Fruit fly (Drosophila melanogaster) whole organism, embryonic: ENCODE results near the gene jet.

Source experiments
- Antp ChIP-seq: fragments of 200-800 bp; sonication (Bioruptor generic); optimal IDR thresholded peaks from 3 replicates; lab custom pipeline; 2016; ENCODE audit warnings: missing biosample characterization, missing genetic modification characterization
- Bteb2 ChIP-seq: fragments of 200-800 bp; sonication (Bioruptor generic); optimal IDR thresholded peaks from 2 replicates; lab custom pipeline; 2016; ENCODE audit warnings: missing biosample characterization, missing genetic modification characterization
- CG10366 ChIP-seq: fragments of 200-800 bp; sonication (Bioruptor generic); IDR thresholded peaks from 2 replicates; pipeline ENCODE4 v1.3.6; 2022; ENCODE audit warnings: missing biosample characterization, missing genetic modification characterization
- CG12155 ChIP-seq: fragments of 200-800 bp; sonication (Bioruptor generic); optimal IDR thresholded peaks from 3 replicates; lab custom pipeline; 2016; ENCODE audit warnings: missing biosample characterization, missing genetic modification characterization
- CG12219 ChIP-seq: fragments of 200-800 bp; sonication (Bioruptor generic); optimal IDR thresholded peaks from 3 replicates; lab custom pipeline; 2018; ENCODE audit warnings: missing biosample characterization, mild to moderate bottlenecking, missing genetic modification characterization
- CG13624 ChIP-seq: fragments of 200-800 bp; sonication (Bioruptor generic); optimal IDR thresholded peaks from 2 replicates; lab custom pipeline; 2016; ENCODE audit warnings: missing biosample characterization, missing genetic modification characterization
- CG1602 ChIP-seq: fragments of 200-800 bp; sonication (Bioruptor generic); optimal IDR thresholded peaks from 3 replicates; lab custom pipeline; 2016; ENCODE audit warnings: missing biosample characterization, missing genetic modification characterization
- CG1603 ChIP-seq: fragments of 200-800 bp; sonication (Bioruptor generic); optimal IDR thresholded peaks from 2 replicates; lab custom pipeline; 2019; ENCODE audit warnings: missing biosample characterization, mild to moderate bottlenecking, missing genetic modification characterization, moderate library complexity
- CG17186 ChIP-seq: fragments of 200-800 bp; sonication (Bioruptor generic); optimal IDR thresholded peaks from 3 replicates; lab custom pipeline; 2017; ENCODE audit warnings: missing biosample characterization, missing genetic modification reagents, missing genetic modification characterization
- CG17361 ChIP-seq: fragments of 200-800 bp; sonication (Bioruptor generic); IDR thresholded peaks from 3 replicates; pipeline ENCODE4 v1.3.6; 2022; ENCODE audit warnings: missing biosample characterization, missing genetic modification characterization
- CG17385 ChIP-seq: fragments of 200-800 bp; sonication (Bioruptor generic); optimal IDR thresholded peaks from 3 replicates; lab custom pipeline; 2018; ENCODE audit warnings: missing biosample characterization, mild to moderate bottlenecking, missing genetic modification characterization
- CG3065 ChIP-seq: fragments of 200-800 bp; sonication (Bioruptor generic); optimal IDR thresholded peaks from 2 replicates; lab custom pipeline; 2016; ENCODE audit warnings: missing biosample characterization, missing genetic modification characterization
- CG32767 ChIP-seq: fragments of 200-800 bp; sonication (Bioruptor generic); IDR thresholded peaks from 2 replicates; pipeline ENCODE4 v1.3.6; 2022; ENCODE audit warnings: missing biosample characterization, missing genetic modification characterization
- CG34422 ChIP-seq: fragments of 200-800 bp; sonication (Bioruptor generic); IDR thresholded peaks from 3 replicates; pipeline ENCODE4 v1.3.6; 2022; ENCODE audit warnings: missing biosample characterization, missing genetic modification characterization
- CG4404 ChIP-seq: fragments of 200-800 bp; sonication (Bioruptor generic); IDR thresholded peaks from 2 replicates; pipeline ENCODE4 v1.3.6; 2022; ENCODE audit warnings: missing biosample characterization, missing genetic modification characterization
- CG5245 ChIP-seq: fragments of 200-800 bp; sonication (Bioruptor generic); optimal IDR thresholded peaks from 3 replicates; lab custom pipeline; 2016; ENCODE audit warnings: missing biosample characterization, missing genetic modification characterization
- CG6175 ChIP-seq: fragments of 200-800 bp; sonication (Bioruptor generic); IDR thresholded peaks from 3 replicates; pipeline ENCODE4 v1.3.6; 2022; ENCODE audit warnings: missing biosample characterization, missing genetic modification characterization
- CG6813 ChIP-seq: fragments of 200-800 bp; sonication (Bioruptor generic); optimal IDR thresholded peaks from 2 replicates; lab custom pipeline; 2017; ENCODE audit warnings: missing biosample characterization, missing genetic modification characterization, mild to moderate bottlenecking, moderate library complexity, missing genetic modification reagents
- CG8281 ChIP-seq: fragments of 200-800 bp; sonication (Bioruptor generic); optimal IDR thresholded peaks from 2 replicates; lab custom pipeline; 2018; ENCODE audit warnings: missing biosample characterization, mild to moderate bottlenecking, missing genetic modification characterization, moderate library complexity
- CrebB ChIP-seq: fragments of 200-800 bp; sonication (Bioruptor generic); optimal IDR thresholded peaks from 3 replicates; lab custom pipeline; 2018; ENCODE audit warnings: missing biosample characterization, mild to moderate bottlenecking, missing genetic modification characterization
- HLH54F ChIP-seq: fragments of 200-800 bp; sonication (Bioruptor generic); optimal IDR thresholded peaks from 3 replicates; lab custom pipeline; 2016; ENCODE audit warnings: missing biosample characterization, missing genetic modification characterization
- Hand ChIP-seq: fragments of 200-800 bp; sonication (Bioruptor generic); optimal IDR thresholded peaks from 2 replicates; lab custom pipeline; 2017; ENCODE audit warnings: mild to moderate bottlenecking, missing biosample characterization, missing genetic modification reagents, missing genetic modification characterization
- MESR4 ChIP-seq: fragments of 200-800 bp; sonication (Bioruptor generic); optimal IDR thresholded peaks from 2 replicates; lab custom pipeline; 2018; ENCODE audit warnings: missing biosample characterization, mild to moderate bottlenecking, missing genetic modification characterization, moderate library complexity
- Max ChIP-seq: fragments of 200-800 bp; sonication (Bioruptor generic); optimal IDR thresholded peaks from 2 replicates; lab custom pipeline; 2016; ENCODE audit warnings: missing biosample characterization, mild to moderate bottlenecking, missing genetic modification characterization
- Mrtf ChIP-seq: fragments of 200-800 bp; sonication (Bioruptor generic); IDR thresholded peaks from 3 replicates; pipeline ENCODE4 v1.3.6; 2022; ENCODE audit warnings: missing biosample characterization, missing genetic modification characterization
- Myb ChIP-seq: fragments of 200-800 bp; sonication (Bioruptor generic); optimal IDR thresholded peaks from 2 replicates; lab custom pipeline; 2016; ENCODE audit warnings: missing biosample characterization, missing genetic modification characterization
- ase ChIP-seq: fragments of 200-800 bp; sonication (Bioruptor generic); IDR thresholded peaks from 3 replicates; pipeline ENCODE4 v1.3.6; 2022; ENCODE audit warnings: missing biosample characterization, missing genetic modification characterization
- ash1 ChIP-seq: fragments of 200-800 bp; sonication (Bioruptor generic); optimal IDR thresholded peaks from 2 replicates; lab custom pipeline; 2018; ENCODE audit warnings: missing biosample characterization, mild to moderate bottlenecking, missing genetic modification characterization
- bigmax ChIP-seq: fragments of 200-800 bp; sonication (Bioruptor generic); optimal IDR thresholded peaks from 2 replicates; lab custom pipeline; 2018; ENCODE audit warnings: missing biosample characterization, mild to moderate bottlenecking, missing genetic modification characterization
- cas ChIP-seq: fragments of 200-800 bp; sonication (Bioruptor generic); IDR thresholded peaks from 2 replicates; pipeline ENCODE4 v1.3.6; 2022; ENCODE audit warnings: missing biosample characterization, missing genetic modification characterization
- crc ChIP-seq: fragments of 200-800 bp; sonication (Bioruptor generic); optimal IDR thresholded peaks from 2 replicates; lab custom pipeline; 2016; ENCODE audit warnings: missing biosample characterization, missing genetic modification characterization
- dan ChIP-seq: fragments of 200-800 bp; sonication (Bioruptor generic); IDR thresholded peaks from 2 replicates; pipeline ENCODE4 v1.3.6; 2022; ENCODE audit warnings: missing biosample characterization, missing genetic modification characterization
- dm ChIP-seq: fragments of 200-800 bp; sonication (Bioruptor generic); optimal IDR thresholded peaks from 3 replicates; lab custom pipeline; 2016; ENCODE audit warnings: missing biosample characterization, missing genetic modification characterization
- dysf ChIP-seq: fragments of 200-800 bp; sonication (Bioruptor generic); IDR thresholded peaks from 3 replicates; pipeline ENCODE4 v1.3.6; 2022; ENCODE audit warnings: missing biosample characterization, missing genetic modification characterization
- esg ChIP-seq: fragments of 200-800 bp; sonication (Bioruptor generic); conservative IDR thresholded peaks from 2 replicates; pipeline ENCODE4 v1.3.6; 2022; ENCODE audit warnings: missing biosample characterization, missing genetic modification characterization
- fd102C ChIP-seq: fragments of 200-800 bp; sonication (Bioruptor generic); optimal IDR thresholded peaks from 2 replicates; lab custom pipeline; 2018; ENCODE audit warnings: missing biosample characterization, mild to moderate bottlenecking, missing genetic modification characterization, moderate library complexity
- ftz-f1 ChIP-seq: fragments of 200-800 bp; sonication (Bioruptor generic); optimal IDR thresholded peaks from 2 replicates; lab custom pipeline; 2016; ENCODE audit warnings: missing biosample characterization, missing genetic modification characterization
- gcm ChIP-seq: fragments of 200-800 bp; sonication (Bioruptor generic); optimal IDR thresholded peaks from 2 replicates; lab custom pipeline; 2019; ENCODE audit warnings: missing biosample characterization, mild to moderate bottlenecking, missing genetic modification characterization, moderate library complexity
- gcm2 ChIP-seq: fragments of 200-800 bp; sonication (Bioruptor generic); optimal IDR thresholded peaks from 2 replicates; lab custom pipeline; 2016; ENCODE audit warnings: missing biosample characterization, missing genetic modification characterization
- kay ChIP-seq: fragments of 200-800 bp; sonication (Bioruptor generic); optimal IDR thresholded peaks from 2 replicates; lab custom pipeline; 2016; ENCODE audit warnings: missing biosample characterization, missing genetic modification characterization
- maf-S ChIP-seq: fragments of 200-800 bp; sonication (Bioruptor generic); optimal IDR thresholded peaks from 2 replicates; lab custom pipeline; 2016; ENCODE audit warnings: missing biosample characterization, missing genetic modification characterization
- nerfin-1 ChIP-seq: fragments of 200-800 bp; sonication (Bioruptor generic); optimal IDR thresholded peaks from 3 replicates; lab custom pipeline; 2019; ENCODE audit warnings: missing biosample characterization, mild to moderate bottlenecking, missing genetic modification characterization, moderate library complexity
- nerfin-2 ChIP-seq: fragments of 200-800 bp; sonication (Bioruptor generic); IDR thresholded peaks from 2 replicates; pipeline ENCODE4 v1.3.6; 2022; ENCODE audit warnings: missing biosample characterization, missing genetic modification characterization; ENCODE audit not compliant: partially characterized antibody
- org-1 ChIP-seq: fragments of 200-800 bp; sonication (Bioruptor generic); optimal IDR thresholded peaks from 2 replicates; lab custom pipeline; 2017; ENCODE audit warnings: missing biosample characterization, missing genetic modification characterization
- pho ChIP-seq: fragments of 200-800 bp; sonication (Bioruptor generic); optimal IDR thresholded peaks from 2 replicates; lab custom pipeline; 2016; ENCODE audit warnings: missing biosample characterization, missing genetic modification characterization
- pros ChIP-seq: fragments of 200-800 bp; sonication (Bioruptor generic); optimal IDR thresholded peaks from 3 replicates; lab custom pipeline; 2019; ENCODE audit warnings: missing biosample characterization, mild to moderate bottlenecking, missing genetic modification characterization, moderate library complexity
- psq ChIP-seq: fragments of 200-800 bp; sonication (Bioruptor generic); optimal IDR thresholded peaks from 2 replicates; lab custom pipeline; 2017; ENCODE audit warnings: missing biosample characterization, missing genetic modification characterization
- run ChIP-seq: fragments of 200-800 bp; sonication (Bioruptor generic); optimal IDR thresholded peaks from 3 replicates; lab custom pipeline; 2018; ENCODE audit warnings: missing biosample characterization, mild to moderate bottlenecking, missing genetic modification characterization
- sens-2 ChIP-seq: fragments of 200-800 bp; sonication (Bioruptor generic); IDR thresholded peaks from 2 replicates; pipeline ENCODE4 v1.3.6; 2022; ENCODE audit warnings: missing biosample characterization, missing genetic modification characterization
- shn ChIP-seq: fragments of 200-800 bp; sonication (Bioruptor generic); optimal IDR thresholded peaks from 3 replicates; lab custom pipeline; 2016; ENCODE audit warnings: missing biosample characterization, missing genetic modification characterization
- so ChIP-seq: fragments of 200-800 bp; sonication (Bioruptor generic); IDR thresholded peaks from 3 replicates; pipeline ENCODE4 v1.3.6; 2022; ENCODE audit warnings: missing biosample characterization, missing genetic modification characterization
- zf30C ChIP-seq: fragments of 200-800 bp; sonication (Bioruptor generic); optimal IDR thresholded peaks from 3 replicates; lab custom pipeline; 2018; ENCODE audit warnings: missing biosample characterization, mild to moderate bottlenecking, missing genetic modification characterization

The jet gene

DNA sequence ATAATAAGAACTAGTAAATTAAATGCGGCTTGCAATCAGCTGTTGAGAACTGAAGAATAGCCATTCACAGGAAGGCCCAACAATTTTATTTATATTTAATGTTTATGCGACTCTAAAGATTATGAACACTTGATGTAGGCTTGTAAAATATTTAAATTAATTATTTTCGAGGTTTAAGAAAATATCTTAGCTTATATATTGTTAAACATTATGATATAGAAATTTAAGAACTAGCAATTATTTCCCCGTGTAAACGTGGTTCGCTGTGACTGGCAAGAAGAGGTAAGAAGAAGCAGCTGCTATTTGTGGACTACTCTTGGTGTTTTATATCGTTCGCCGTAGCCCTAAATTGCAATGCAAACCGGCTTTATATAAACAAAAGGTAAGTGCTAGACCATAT, 4.3 kb downstream of the jet start, which contains the start of the genes mRpL24 and betaggt-I (continued):
- TF ChIP-seq CrebB (tag; lab: Kevin White, UChicago) (peak; percentile 92), Antp (peak; percentile 47), zf30C (peak; percentile 12), CG12219 (GFP tag; lab: Kevin White, UChicago) (peak; percentile 88), HLH54F (GFP tag; lab: Kevin White, UChicago) (peak; percentile 85), pho (peak; percentile 89), nerfin-2 (GFP tag; lab: Robert Waterston, UW) (no peak), ash1 (GFP tag; lab: Kevin White, UChicago) (peak; percentile 25), CG1603 (tag; lab: Kevin White, UChicago) (peak; percentile 84), ase (GFP tag; lab: Robert Waterston, UW) (peak; percentile 97), bigmax (GFP tag; lab: Kevin White, UChicago) (no peak), Hand (GFP tag; lab: Kevin White, UChicago) (peak; percentile 77), Myb (GFP tag; lab: Kevin White, UChicago) (peak; percentile 50), CG17385 (GFP tag; lab: Kevin White, UChicago) (peak; percentile 99), nerfin-1 (tag; lab: Kevin White, UChicago) (peak; percentile 95), CG17361 (GFP tag; lab: Robert Waterston, UW) (peak; percentile 98), sens-2 (GFP tag; lab: Robert Waterston, UW) (peak; percentile 95), cas (GFP tag; lab: Robert Waterston, UW) (peak; percentile 89), pros (GFP tag; lab: Kevin White, UChicago) (peak; percentile 29), gcm (GFP tag; lab: Kevin White, UChicago) (peak; percentile 96), ftz-f1 (peak; percentile 49), maf-S (GFP tag; lab: Kevin White, UChicago) (peak; percentile 80), CG34422 (GFP tag; lab: Robert Waterston, UW) (peak; percentile 98), CG5245 (GFP tag; lab: Kevin White, UChicago) (peak; percentile 86), gcm2 (peak; percentile 70), Max (peak; percentile 94), CG17186 (GFP tag; lab: Kevin White, UChicago) (peak; percentile 36), dan (GFP tag; lab: Robert Waterston, UW) (peak; percentile 33; the same call in 1 of the 2 replicates), so (GFP tag; lab: Robert Waterston, UW) (peak; percentile 94), CG8281 (peak; percentile 87), kay (GFP tag; lab: Kevin White, UChicago) (peak; percentile 94), org-1 (GFP tag; lab: Kevin White, UChicago) (peak; percentile 86), CG4404 (peak; percentile 85), run (tag; lab: Kevin White, UChicago) (peak; percentile 88), CG13624 (GFP tag; lab: Kevin White, UChicago) (peak; percentile 64), CG3065 (GFP tag; lab: Kevin White, UChicago) (peak; percentile 90), dm (GFP tag; lab: Kevin White, UChicago) (peak; percentile 67), esg (GFP tag; lab: Robert Waterston, UW) (peak; percentile 95), psq (GFP tag; lab: Kevin White, UChicago) (peak; percentile 85), Bteb2 (peak; percentile 92), CG6175 (GFP tag; lab: Robert Waterston, UW) (peak; percentile 92), CG1602 (GFP tag; lab: Kevin White, UChicago) (peak; percentile 96), CG12155 (GFP tag; lab: Kevin White, UChicago) (peak; percentile 94), fd102C (GFP tag; lab: Kevin White, UChicago) (peak; percentile 72), CG10366 (GFP tag; lab: Robert Waterston, UW) (peak; percentile 97), dysf (GFP tag; lab: Robert Waterston, UW) (peak; percentile 97), CG6813 (peak; percentile 86), CG32767 (GFP tag; lab: Robert Waterston, UW) (peak; percentile 97), MESR4 (peak; percentile 77), shn (GFP tag; lab: Kevin White, UChicago) (peak; percentile 61), Mrtf (peak; percentile 91), crc (GFP tag; lab: Kevin White, UChicago) (no peak)
